Worm (Caenorhabditis elegans) whole organism, L1 larva: ENCODE measurements around the gene cyl-1.

Experiments used
- C04F5.9 ChIP-seq: sonication (generic microtip); optimal IDR thresholded peaks from 2 replicates; lab custom pipeline; 2016; ENCODE audit warnings: missing genetic modification characterization, missing compliant biosample characterization
- C16A3.4 ChIP-seq: fragments of 150-350 bp; optimal IDR thresholded peaks from 2 replicates; lab custom pipeline; 2014; ENCODE audit warnings: missing biosample characterization, missing genetic modification characterization
- aha-1 ChIP-seq: fragments of 150-350 bp; optimal IDR thresholded peaks from 2 replicates; lab custom pipeline; 2014; ENCODE audit warnings: missing biosample characterization, missing genetic modification characterization
- blmp-1 ChIP-seq: fragments of 150-350 bp; optimal IDR thresholded peaks from 2 replicates; lab custom pipeline; 2014; ENCODE audit warnings: missing biosample characterization, missing genetic modification characterization
- ceh-82 ChIP-seq, 3 experiments: fragments of 150-350 bp in 1 of 3; sonication (generic microtip) in 2 of 3; optimal IDR thresholded peaks; 2 replicates each; lab custom pipeline; 2014 to 2017; ENCODE audit warnings: missing biosample characterization in 3 of 3, missing genetic modification characterization in 3 of 3
- ceh-90 ChIP-seq: sonication (generic microtip); optimal IDR thresholded peaks from 2 replicates; lab custom pipeline; 2016; ENCODE audit warnings: missing genetic modification characterization, missing compliant biosample characterization
- ces-1 ChIP-seq: fragments of 150-350 bp; optimal IDR thresholded peaks from 2 replicates; lab custom pipeline; 2014; ENCODE audit warnings: missing biosample characterization, missing genetic modification reagents, missing genetic modification characterization
- efl-1 ChIP-seq, 4 experiments: fragments of 150-350 bp; optimal IDR thresholded peaks in 3 of 4; peaks in 1 of 4; 1 replicate in 1 of 4; 2 replicates in 3 of 4; lab custom pipeline; 2014; ENCODE audit warnings: missing biosample characterization in 2 of 4, missing genetic modification characterization in 2 of 4, missing genetic modification reagents in 2 of 4
- efl-3 ChIP-seq: fragments of 200-800 bp; sonication (Bioruptor generic); optimal IDR thresholded peaks from 2 replicates; lab custom pipeline; 2018; ENCODE audit warnings: mild to moderate bottlenecking, missing genetic modification characterization, missing compliant biosample characterization
- egl-13 ChIP-seq: sonication (generic microtip); optimal IDR thresholded peaks from 2 replicates; lab custom pipeline; 2016; ENCODE audit warnings: missing genotype, missing genetic modification reagents, missing genetic modification characterization, missing compliant biosample characterization
- fkh-10 ChIP-seq: sonication (generic microtip); optimal IDR thresholded peaks from 2 replicates; lab custom pipeline; 2017; ENCODE audit warnings: missing biosample characterization, missing genetic modification reagents, missing genetic modification characterization
- fkh-8 ChIP-seq: sonication (generic microtip); optimal IDR thresholded peaks from 2 replicates; lab custom pipeline; 2016; ENCODE audit warnings: mild to moderate bottlenecking, missing genetic modification characterization, missing compliant biosample characterization
- fos-1 ChIP-seq: fragments of 150-350 bp; optimal IDR thresholded peaks from 2 replicates; lab custom pipeline; 2014; ENCODE audit warnings: missing biosample characterization, missing genetic modification characterization
- grh-1 ChIP-seq: fragments of 200-800 bp; sonication (Bioruptor generic); IDR thresholded peaks from 2 replicates; pipeline ENCODE4 v1.3.6; 2022; ENCODE audit warnings: missing genetic modification reagents, missing genetic modification characterization, missing compliant biosample characterization
- hlh-17 ChIP-seq: fragments of 200-800 bp; sonication (Bioruptor generic); optimal IDR thresholded peaks from 2 replicates; lab custom pipeline; 2018; ENCODE audit warnings: missing genetic modification characterization, mild to moderate bottlenecking, missing compliant biosample characterization, moderate library complexity, borderline replicate concordance
- hpl-2 ChIP-seq: fragments of 150-350 bp; optimal IDR thresholded peaks from 2 replicates; lab custom pipeline; 2014; ENCODE audit warnings: missing biosample characterization, missing genetic modification reagents, missing genetic modification characterization
- irx-1 ChIP-seq: sonication (generic microtip); optimal IDR thresholded peaks from 2 replicates; lab custom pipeline; 2016; ENCODE audit warnings: missing genetic modification characterization, missing compliant biosample characterization
- isw-1 ChIP-seq: fragments of 200-800 bp; sonication (Bioruptor generic); IDR thresholded peaks from 2 replicates; pipeline ENCODE4 v1.3.6; 2022; ENCODE audit warnings: missing genetic modification characterization, missing compliant biosample characterization
- lin-14 ChIP-seq: fragments of 200-800 bp; sonication (Bioruptor generic); optimal IDR thresholded peaks from 2 replicates; lab custom pipeline; 2018; ENCODE audit warnings: mild to moderate bottlenecking, missing genetic modification characterization, moderate library complexity, missing compliant biosample characterization
- lin-15B ChIP-seq: fragments of 150-350 bp; sonication (generic microtip); optimal IDR thresholded peaks from 3 replicates; lab custom pipeline; 2014; ENCODE audit warnings: missing biosample characterization, missing genetic modification characterization
- lin-35 ChIP-seq, 2 experiments: fragments of 150-350 bp; optimal IDR thresholded peaks; 2 replicates each; lab custom pipeline; 2014; ENCODE audit warnings: missing biosample characterization in 2 of 2, missing genetic modification characterization in 2 of 2, missing genetic modification reagents in 2 of 2
- lsy-2 ChIP-seq, 2 experiments: fragments of 150-350 bp; optimal IDR thresholded peaks; 2 replicates each; lab custom pipeline; 2014; ENCODE audit warnings: missing biosample characterization in 2 of 2, missing genetic modification characterization in 2 of 2
- mdl-1 ChIP-seq, 2 experiments: fragments of 150-350 bp; optimal IDR thresholded peaks; 2 replicates each; lab custom pipeline; 2014 to 2017; ENCODE audit warnings: missing biosample characterization in 2 of 2, missing genetic modification characterization in 2 of 2, inconsistent platforms in 1 of 2
- mef-2 ChIP-seq: fragments of 150-350 bp; optimal IDR thresholded peaks from 2 replicates; lab custom pipeline; 2014; ENCODE audit warnings: missing biosample characterization, missing genetic modification characterization
- mep-1 ChIP-seq: fragments of 150-350 bp; optimal IDR thresholded peaks from 2 replicates; lab custom pipeline; 2014; ENCODE audit warnings: missing biosample characterization, missing genetic modification characterization
- nhr-12 ChIP-seq: sonication (generic microtip); optimal IDR thresholded peaks from 2 replicates; lab custom pipeline; 2017; ENCODE audit warnings: missing biosample characterization, missing genetic modification characterization
- nhr-20 ChIP-seq: sonication (generic microtip); optimal IDR thresholded peaks from 2 replicates; lab custom pipeline; 2016; ENCODE audit warnings: mild to moderate bottlenecking, missing genetic modification characterization, missing compliant biosample characterization
- nhr-237 ChIP-seq: fragments of 150-350 bp; optimal IDR thresholded peaks from 2 replicates; lab custom pipeline; 2014; ENCODE audit warnings: missing biosample characterization, missing genetic modification characterization
- nhr-47 ChIP-seq: sonication (generic microtip); optimal IDR thresholded peaks from 2 replicates; lab custom pipeline; 2016; ENCODE audit warnings: mild to moderate bottlenecking, missing genetic modification characterization, moderate library complexity, missing compliant biosample characterization
- nhr-76 ChIP-seq: sonication (generic microtip); optimal IDR thresholded peaks from 2 replicates; lab custom pipeline; 2017; ENCODE audit warnings: missing biosample characterization, missing genetic modification characterization
- skn-1 ChIP-seq: fragments of 150-350 bp; optimal IDR thresholded peaks from 2 replicates; lab custom pipeline; 2014; ENCODE audit warnings: missing biosample characterization, missing genetic modification characterization
- snpc-4 ChIP-seq: fragments of 150-350 bp; optimal IDR thresholded peaks from 2 replicates; lab custom pipeline; 2014; ENCODE audit warnings: missing biosample characterization, missing genetic modification characterization
- sox-4 ChIP-seq: sonication (generic microtip); optimal IDR thresholded peaks from 2 replicates; lab custom pipeline; 2016; ENCODE audit warnings: missing genetic modification characterization, missing compliant biosample characterization
- sptf-1 ChIP-seq: fragments of 150-350 bp; optimal IDR thresholded peaks from 2 replicates; lab custom pipeline; 2014; ENCODE audit warnings: missing biosample characterization, missing genetic modification characterization
- swsn-7 ChIP-seq: sonication (generic microtip); optimal IDR thresholded peaks from 2 replicates; lab custom pipeline; 2016; ENCODE audit warnings: missing genetic modification characterization, missing compliant biosample characterization
- unc-130 ChIP-seq: fragments of 150-350 bp; optimal IDR thresholded peaks from 2 replicates; lab custom pipeline; 2017; ENCODE audit warnings: missing biosample characterization, missing genetic modification characterization, inconsistent platforms
- unc-86 ChIP-seq: sonication (generic microtip); optimal IDR thresholded peaks from 2 replicates; lab custom pipeline; 2016; ENCODE audit warnings: missing genetic modification characterization, missing compliant biosample characterization
- unc-98 ChIP-seq: fragments of 200-800 bp; sonication (Bioruptor generic); IDR thresholded peaks from 2 replicates; pipeline ENCODE4 v1.3.6; 2022; ENCODE audit warnings: missing genetic modification characterization, missing compliant biosample characterization
- xbp-1 ChIP-seq: sonication (generic microtip); optimal IDR thresholded peaks from 2 replicates; lab custom pipeline; 2016; ENCODE audit warnings: missing genetic modification characterization, missing compliant biosample characterization
- ztf-11 ChIP-seq, 2 experiments: sonication (generic microtip); optimal IDR thresholded peaks; 2 replicates each; lab custom pipeline; 2016 to 2017; ENCODE audit warnings: missing genetic modification characterization in 2 of 2, missing biosample characterization in 1 of 2, missing compliant biosample characterization in 1 of 2
- ztf-4 ChIP-seq: fragments of 150-350 bp; optimal IDR thresholded peaks from 2 replicates; lab custom pipeline; 2014; ENCODE audit warnings: missing biosample characterization, missing genetic modification characterization

The cyl-1 gene

ce11 chrV:11990511-11991127 lies 2.9 kb downstream of the cyl-1 start:
- TF ChIP-seq nhr-47 (tag; lab: Kevin White, UChicago) (peak; percentile 4), xbp-1 (tag; lab: Kevin White, UChicago) (no peak), fkh-10 (GFP tag; lab: Kevin White, UChicago) (peak; percentile 93), aha-1 (tag; lab: Kevin White, UChicago) (no peak), efl-1 (optimal IDR thresholded peaks at IDR 0.05; lab: Kevin White, UChicago) (peak in 1 of 2 experiments; percentile 2), efl-1 (GFP tag; optimal IDR thresholded peaks at IDR 0.05 in 1 of 2; lab: Kevin White, UChicago) (no peak), hlh-17 (GFP tag; lab: Kevin White, UChicago) (no peak), skn-1 (tag; lab: Kevin White, UChicago) (no peak), nhr-237 (no peak), unc-86 (tag; lab: Kevin White, UChicago) (no peak), snpc-4 (tag; lab: Kevin White, UChicago) (no peak), efl-3 (GFP tag; lab: Kevin White, UChicago) (no peak), nhr-12 (tag; lab: Kevin White, UChicago) (no peak), ceh-82 (tag; optimal IDR thresholded peaks at IDR 0.05; lab: Kevin White, UChicago) (no peak), unc-98 (GFP tag; lab: Robert Waterston, UW) (no peak), unc-130 (tag; lab: Kevin White, UChicago) (no peak), ztf-4 (tag; lab: Kevin White, UChicago) (no peak), hpl-2 (no peak), ceh-90 (tag; lab: Kevin White, UChicago) (no peak), nhr-76 (tag; lab: Kevin White, UChicago) (no peak), egl-13 (tag; lab: Kevin White, UChicago) (no peak), irx-1 (tag; lab: Kevin White, UChicago) (no peak), sptf-1 (tag; lab: Kevin White, UChicago) (no peak), grh-1 (GFP tag; lab: Robert Waterston, UW) (no peak), fos-1 (tag; lab: Kevin White, UChicago) (no peak), lin-14 (peak; percentile 59), mep-1 (tag; lab: Kevin White, UChicago) (no peak), C04F5.9 (tag; lab: Kevin White, UChicago) (no peak)

- TF ChIP-seq C04F5.9 (tag; lab: Kevin White, UChicago), result no peak
- peak; percentile 74 for TF ChIP-seq blmp-1 (tag; lab: Kevin White, UChicago)
- TF ChIP-seq efl-1 (optimal IDR thresholded peaks at IDR 0.05; lab: Kevin White, UChicago), result no peak
- peak in 1 of 2 experiments; percentile 32 for TF ChIP-seq efl-1 (GFP tag; optimal IDR thresholded peaks at IDR 0.05 in 1 of 2; lab: Kevin White, UChicago)
- no peak for TF ChIP-seq xbp-1 (tag; lab: Kevin White, UChicago)
- TF ChIP-seq lin-15B, result no peak
- no peak for TF ChIP-seq swsn-7 (tag; lab: Kevin White, UChicago)
- TF ChIP-seq fkh-10 (GFP tag; lab: Kevin White, UChicago), result no peak
- no peak for TF ChIP-seq fkh-8 (tag; lab: Kevin White, UChicago)
- TF ChIP-seq nhr-20, result no peak
- TF ChIP-seq lin-14, result peak; percentile 17
- no peak for TF ChIP-seq mdl-1 (tag; optimal IDR thresholded peaks at IDR 0.05; lab: Kevin White, UChicago)
- TF ChIP-seq mef-2, result no peak
Observed at ce11 chrV:11989861-11990260, 3.7 kb downstream of the cyl-1 start.

- TF ChIP-seq lsy-2 (tag; optimal IDR thresholded peaks at IDR 0.05; lab: Kevin White, UChicago), result peak; percentile 3 to 29
- peak; percentile 41 for TF ChIP-seq ces-1 (GFP tag; lab: Kevin White, UChicago)
- peak; percentile 99 for TF ChIP-seq blmp-1 (tag; lab: Kevin White, UChicago)
- peak; percentile 71 for TF ChIP-seq lin-14
- TF ChIP-seq ztf-11 (tag; optimal IDR thresholded peaks at IDR 0.05; lab: Kevin White, UChicago), result no peak
- peak in 1 of 2 experiments; percentile 6 for TF ChIP-seq lin-35 (GFP tag; optimal IDR thresholded peaks at IDR 0.05; lab: Kevin White, UChicago)
- no peak for TF ChIP-seq C16A3.4
- TF ChIP-seq isw-1, result no peak
- peak in 1 of 2 experiments; percentile 7 for TF ChIP-seq efl-1 (optimal IDR thresholded peaks at IDR 0.05; lab: Kevin White, UChicago)
- peak in 1 of 2 experiments; percentile 69 for TF ChIP-seq efl-1 (GFP tag; optimal IDR thresholded peaks at IDR 0.05 in 1 of 2; lab: Kevin White, UChicago)
- TF ChIP-seq fkh-10 (GFP tag; lab: Kevin White, UChicago), result peak; percentile 90
- TF ChIP-seq sox-4 (tag; lab: Kevin White, UChicago), result no peak
- TF ChIP-seq, all 84 proteins: peak for 7
Observed at ce11 chrV:11986078-11986869, 7.2 kb downstream of the cyl-1 start.
